Fruit fly (Drosophila melanogaster): ENCODE measurements around the gene CG7272.

CG7272 gene

DNA sequence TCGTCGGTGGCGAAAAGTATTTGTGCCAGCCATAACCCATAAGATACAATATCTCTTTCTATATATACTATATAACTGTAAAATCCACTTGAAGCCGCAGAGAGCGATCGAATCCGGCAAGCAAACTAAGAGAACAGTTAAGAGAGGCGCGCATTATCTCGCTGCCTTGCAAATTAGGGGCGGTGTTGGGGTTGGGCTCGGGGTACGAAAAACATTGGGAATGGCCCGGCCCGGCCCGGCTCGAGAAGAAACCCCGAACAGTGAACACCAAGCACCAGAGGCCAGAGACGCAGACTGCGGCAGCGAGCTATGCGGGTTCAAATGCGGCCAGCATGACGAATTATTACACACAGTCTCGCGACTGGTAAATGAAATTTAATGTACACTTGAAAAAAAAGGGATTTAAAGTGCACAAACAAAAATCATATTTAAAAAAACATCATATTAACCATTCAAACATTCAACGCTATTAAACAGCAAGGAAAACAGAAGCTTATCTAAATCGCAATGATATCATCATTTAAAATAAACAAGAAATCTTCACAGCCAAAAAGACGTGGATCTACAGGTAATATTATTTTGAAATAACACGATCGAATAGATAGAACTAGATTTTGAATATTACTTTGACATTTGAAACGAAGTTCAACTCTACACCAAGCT, 31.8 kb downstream of the CG7272 start (continued):
- TF ChIP-seq svp (GFP tag) (peak; percentile 95), Sox15 (GFP tag; optimal IDR thresholded peaks at IDR 0.05) (no peak), CG10631 (GFP tag; optimal IDR thresholded peaks at IDR 0.05) (peak; percentile 49), CG8632 (GFP tag; optimal IDR thresholded peaks at IDR 0.05) (no peak), CG8319 (GFP tag; optimal IDR thresholded peaks at IDR 0.05) (peak; percentile 3), CG3919 (GFP tag; optimal IDR thresholded peaks at IDR 0.05) (peak; percentile 66), CG31627 (GFP tag; optimal IDR thresholded peaks at IDR 0.05) (peak; percentile 41), CG34406 (GFP tag; optimal IDR thresholded peaks at IDR 0.05) (no peak), Smox (GFP tag; optimal IDR thresholded peaks at IDR 0.05) (peak; percentile 42), acj6 (GFP tag; optimal IDR thresholded peaks at IDR 0.05) (peak; percentile 1), net (GFP tag; optimal IDR thresholded peaks at IDR 0.05) (no peak), CG7368 (GFP tag; optimal IDR thresholded peaks at IDR 0.05) (no peak), CG16779 (tag; optimal IDR thresholded peaks at IDR 0.05) (no peak), fd85E (GFP tag; optimal IDR thresholded peaks at IDR 0.05) (no peak), topi (GFP tag; optimal IDR thresholded peaks at IDR 0.05) (peak; percentile 63), Sox102F (GFP tag; optimal IDR thresholded peaks at IDR 0.05) (no peak), CG6808 (GFP tag; optimal IDR thresholded peaks at IDR 0.05) (no peak), cyc (GFP tag; optimal IDR thresholded peaks at IDR 0.05) (peak; percentile 65), achi (GFP tag; optimal IDR thresholded peaks at IDR 0.05) (peak; percentile 11), CG3032 (tag; optimal IDR thresholded peaks at IDR 0.05) (peak; percentile 43), Ets21C (GFP tag; optimal IDR thresholded peaks at IDR 0.05) (peak; percentile 27), esn (GFP tag; optimal IDR thresholded peaks at IDR 0.05) (peak; percentile 47), Hr39 (GFP tag; optimal IDR thresholded peaks at IDR 0.05) (peak; percentile 61), Gug (GFP tag; IDR thresholded peaks at IDR 0.05) (peak; percentile 58), eg (GFP tag; IDR thresholded peaks at IDR 0.05) (peak; percentile 72; the same call in 2 of the 3 replicates)

DNA sequence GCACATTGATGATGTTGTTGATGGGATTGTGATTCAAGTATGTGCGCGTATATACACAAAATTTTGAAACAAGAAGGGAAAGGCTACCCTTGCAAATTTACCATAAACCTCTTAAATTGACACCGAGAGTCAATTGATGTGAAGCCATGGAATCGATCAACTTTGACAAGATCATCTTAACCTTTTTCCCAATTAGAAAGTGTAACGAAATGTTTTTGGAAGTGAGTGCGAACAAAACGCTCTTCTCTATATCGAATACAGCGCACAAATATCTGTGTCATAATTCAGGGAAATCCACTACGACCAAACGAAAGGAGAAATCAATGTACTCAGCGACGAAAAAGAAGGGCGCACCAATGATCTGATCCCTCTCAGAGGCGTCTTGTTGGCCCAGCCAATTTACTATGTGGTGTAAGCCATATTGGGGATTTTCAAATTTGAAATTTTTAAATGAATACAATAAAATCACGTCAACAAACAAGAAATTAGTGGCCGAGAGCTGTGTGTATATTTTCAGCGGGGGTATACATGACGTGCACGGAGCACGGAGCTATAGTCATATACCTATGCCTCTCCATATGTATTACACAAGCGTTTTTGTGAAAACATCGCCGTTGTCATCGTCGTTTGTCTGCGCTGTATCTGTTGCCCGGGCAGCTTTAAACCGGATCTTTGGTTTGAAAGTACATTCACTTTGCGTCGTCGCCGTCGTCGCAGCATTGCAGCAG, 32.8 kb downstream of the CG7272 start:
- TF ChIP-seq esn (GFP tag; optimal IDR thresholded peaks at IDR 0.05) (peak; percentile 87), CG6808 (GFP tag; optimal IDR thresholded peaks at IDR 0.05) (peak; percentile 70), Gug (GFP tag; IDR thresholded peaks at IDR 0.05) (peak; percentile 24; the same call in 1 of the 2 replicates), CG6163 (GFP tag; IDR thresholded peaks at IDR 0.05) (peak; percentile 58), CG11902 (GFP tag; optimal IDR thresholded peaks at IDR 0.05) (peak; percentile 35), Hr4 (GFP tag; optimal IDR thresholded peaks at IDR 0.05) (peak; percentile 72), Hr38 (GFP tag; optimal IDR thresholded peaks at IDR 0.05) (no peak), salr (GFP tag; optimal IDR thresholded peaks at IDR 0.05) (peak; percentile 25 to 31), CG34406 (GFP tag; optimal IDR thresholded peaks at IDR 0.05) (peak; percentile 53), dac (GFP tag; optimal IDR thresholded peaks at IDR 0.05) (peak; percentile 61), pdm3 (GFP tag; optimal IDR thresholded peaks at IDR 0.05) (peak; percentile 78), Ets21C (GFP tag; optimal IDR thresholded peaks at IDR 0.05) (peak; percentile 79), Sox15 (GFP tag; optimal IDR thresholded peaks at IDR 0.05) (peak; percentile 40), Smox (GFP tag; optimal IDR thresholded peaks at IDR 0.05) (peak; percentile 78), Eip78C (GFP tag) (peak; percentile 94), fkh (GFP tag; optimal IDR thresholded peaks at IDR 0.05) (no peak), net (GFP tag; optimal IDR thresholded peaks at IDR 0.05) (peak; percentile 50), vri (GFP tag; optimal IDR thresholded peaks at IDR 0.05) (peak; percentile 82), CG15336 (GFP tag; IDR thresholded peaks at IDR 0.05) (peak; percentile 74), Eip93F (GFP tag; optimal IDR thresholded peaks at IDR 0.05) (no peak), acj6 (GFP tag; optimal IDR thresholded peaks at IDR 0.05) (peak; percentile 64), Eip75B (GFP tag; optimal IDR thresholded peaks at IDR 0.05) (peak; percentile 82), Lpt (GFP tag; optimal IDR thresholded peaks at IDR 0.05) (peak; percentile 64), CG8632 (GFP tag; optimal IDR thresholded peaks at IDR 0.05) (peak; percentile 31), fd85E (GFP tag; optimal IDR thresholded peaks at IDR 0.05) (no peak), CG31627 (GFP tag; optimal IDR thresholded peaks at IDR 0.05) (peak; percentile 86), eg (GFP tag; IDR thresholded peaks at IDR 0.05) (peak; percentile 39; the same call in 2 of the 3 replicates), CG6276 (GFP tag; optimal IDR thresholded peaks at IDR 0.05) (peak; percentile 59), svp (GFP tag) (peak; percentile 97), CG3919 (GFP tag; optimal IDR thresholded peaks at IDR 0.05) (peak; percentile 68), CG16779 (tag; optimal IDR thresholded peaks at IDR 0.05) (peak; percentile 47), CG8119 (GFP tag; IDR thresholded peaks at IDR 0.05) (peak; percentile 75), Ets96B (tag; optimal IDR thresholded peaks at IDR 0.05) (peak; percentile 66), CG11294 (GFP tag; IDR thresholded peaks at IDR 0.05) (no peak), dsx (GFP tag; optimal IDR thresholded peaks at IDR 0.05; ENCODE audit: poor library complexity, severe bottlenecking) (peak; percentile 54), ss (GFP tag; optimal IDR thresholded peaks at IDR 0.05) (peak; percentile 64 to 66), Sox14 (GFP tag; optimal IDR thresholded peaks at IDR 0.05) (peak; percentile 88)
